Fruit fly (Drosophila melanogaster) whole organism: ENCODE results near the gene CG42460.

Experiments used
- CG8478 ChIP-seq: fragments of >200 bp; optimal IDR thresholded peaks from 2 replicates; lab custom pipeline; 2018; ENCODE audit warnings: inconsistent platforms
- Dll ChIP-seq: fragments of >200 bp; optimal IDR thresholded peaks from 2 replicates; lab custom pipeline; 2017
- pan ChIP-seq: fragments of >200 bp; optimal IDR thresholded peaks from 2 replicates; lab custom pipeline; 2017
- psq ChIP-seq: fragments of >200 bp; optimal IDR thresholded peaks from 2 replicates; lab custom pipeline; 2017

- TF ChIP-seq psq (lab: Kevin White, UChicago), result no peak
- TF ChIP-seq Dll (lab: Kevin White, UChicago), result no peak
- TF ChIP-seq pan (lab: Kevin White, UChicago), result no peak
- TF ChIP-seq CG8478 (lab: Kevin White, UChicago), result no peak
Observed at dm6 chr2L:3371776-3372383, 16.4 kb downstream of the CG42460 start.
